Fruit fly (Drosophila melanogaster): ENCODE results near the gene CG9368.
A peak's percentile ranks its signal among the peaks of the same experiment; 100 is the strongest.

CG9368 gene

dm6 chr3L:19557996-19558375 is 43.4 kb upstream of the CG9368 start (continued):
- TF ChIP-seq CG17568 (GFP tag; optimal IDR thresholded peaks at IDR 0.05) (no peak), Hand (GFP tag; optimal IDR thresholded peaks at IDR 0.05) (no peak), CG18764 (GFP tag; optimal IDR thresholded peaks at IDR 0.05) (no peak), her (GFP tag; optimal IDR thresholded peaks at IDR 0.05) (no peak), run (tag; optimal IDR thresholded peaks at IDR 0.05) (no peak), CG34224 (GFP tag; IDR thresholded peaks at IDR 0.05; ENCODE audit: partially characterized antibody) (no peak), stc (GFP tag; IDR thresholded peaks at IDR 0.05) (no peak), pho (GFP tag; optimal IDR thresholded peaks at IDR 0.05) (no peak), CG30403 (GFP tag; optimal IDR thresholded peaks at IDR 0.05) (no peak), wdn (GFP tag; IDR thresholded peaks at IDR 0.05) (peak; percentile 5; the same call in 1 of the 2 replicates), CG5180 (GFP tag; optimal IDR thresholded peaks at IDR 0.05) (no peak), CG12659 (GFP tag; optimal IDR thresholded peaks at IDR 0.05) (no peak), MTF-1 (GFP tag; optimal IDR thresholded peaks at IDR 0.05; ENCODE audit: borderline replicate concordance) (no peak), crol (GFP tag; IDR thresholded peaks at IDR 0.05) (no peak), Bteb2 (GFP tag; optimal IDR thresholded peaks at IDR 0.05) (no peak), kni (GFP tag; optimal IDR thresholded peaks at IDR 0.05) (peak; percentile 97), CG7987 (GFP tag; optimal IDR thresholded peaks at IDR 0.05) (no peak), CG6254 (GFP tag; optimal IDR thresholded peaks at IDR 0.05) (no peak), CG11247 (GFP tag; IDR thresholded peaks at IDR 0.05) (no peak), NK7.1 (GFP tag; optimal IDR thresholded peaks at IDR 0.05) (no peak), CG6791 (GFP tag; IDR thresholded peaks at IDR 0.05; ENCODE audit: partially characterized antibody) (no peak), eyg (GFP tag; optimal IDR thresholded peaks at IDR 0.05) (no peak), emc (GFP tag; optimal IDR thresholded peaks at IDR 0.05) (no peak), hth (optimal IDR thresholded peaks at IDR 0.05) (no peak), CG15269 (tag; optimal IDR thresholded peaks at IDR 0.05) (no peak), MESR4 (GFP tag; optimal IDR thresholded peaks at IDR 0.05) (no peak), sug (tag; optimal IDR thresholded peaks at IDR 0.05) (peak; percentile 21), Tbp (GFP tag; optimal IDR thresholded peaks at IDR 0.05) (no peak), onecut (GFP tag; IDR thresholded peaks at IDR 0.05) (peak; percentile 23; the same call in 1 of the 2 replicates), CG10366 (GFP tag; IDR thresholded peaks at IDR 0.05) (no peak), BEAF-32 (GFP tag; optimal IDR thresholded peaks at IDR 0.05) (no peak), Sox100B (GFP tag; optimal IDR thresholded peaks at IDR 0.05) (no peak), CG16863 (GFP tag; optimal IDR thresholded peaks at IDR 0.05) (no peak), Scr (GFP tag; IDR thresholded peaks at IDR 0.05; ENCODE audit: partially characterized antibody) (0 out of 2 replicates have a peak, but pooled peaks have one; percentile 10), CG31224 (GFP tag; IDR thresholded peaks at IDR 0.05) (no peak), gsb-n (tag; optimal IDR thresholded peaks at IDR 0.05) (no peak), Vsx1 (GFP tag; optimal IDR thresholded peaks at IDR 0.05) (no peak), Eip74EF (GFP tag; optimal IDR thresholded peaks at IDR 0.05) (no peak), nerfin-2 (GFP tag; IDR thresholded peaks at IDR 0.05; ENCODE audit: partially characterized antibody) (no peak), Usf (GFP tag; optimal IDR thresholded peaks at IDR 0.05) (no peak), sens (GFP tag) (peak; percentile 69), Ptx1 (GFP tag; IDR thresholded peaks at IDR 0.05) (no peak), Oli (tag; optimal IDR thresholded peaks at IDR 0.05) (no peak), H2.0 (GFP tag; IDR thresholded peaks at IDR 0.05) (no peak), tio (GFP tag; optimal IDR thresholded peaks at IDR 0.05) (no peak), lbe (GFP tag; optimal IDR thresholded peaks at IDR 0.05) (peak; percentile 28), H15 (GFP tag; IDR thresholded peaks at IDR 0.05) (no peak), CG15514 (GFP tag; optimal IDR thresholded peaks at IDR 0.05) (no peak), CG12942 (GFP tag; optimal IDR thresholded peaks at IDR 0.05) (no peak), Dll (GFP tag; IDR thresholded peaks at IDR 0.05; ENCODE audit: partially characterized antibody) (no peak), Myb (GFP tag; optimal IDR thresholded peaks at IDR 0.05) (no peak)
